Worm (Caenorhabditis elegans) whole organism, mixed stage, embryonic: ENCODE results near the gene cpr-5.

ENCODE experiments used
- M03D4.4 ChIP-seq: sonication (generic microtip); optimal IDR thresholded peaks from 2 replicates; lab custom pipeline; 2017; ENCODE audit warnings: mild to moderate bottlenecking, missing genetic modification characterization, missing compliant biosample characterization
- bed-3 ChIP-seq: fragments of 200-800 bp; sonication (Bioruptor generic); optimal IDR thresholded peaks from 3 replicates; lab custom pipeline; 2018; ENCODE audit warnings: mild to moderate bottlenecking, missing genetic modification characterization, moderate library complexity, missing compliant biosample characterization
- blmp-1 ChIP-seq: fragments of 150-350 bp; optimal IDR thresholded peaks from 2 replicates; lab custom pipeline; 2014; ENCODE audit warnings: missing biosample characterization, missing genetic modification characterization
- ceh-39 ChIP-seq: fragments of 150-350 bp; optimal IDR thresholded peaks from 2 replicates; lab custom pipeline; 2014; ENCODE audit warnings: missing biosample characterization, missing genetic modification characterization
- ceh-43 ChIP-seq: fragments of 200-800 bp; sonication (Bioruptor generic); optimal IDR thresholded peaks from 2 replicates; lab custom pipeline; 2018; ENCODE audit warnings: mild to moderate bottlenecking, missing genetic modification characterization, moderate library complexity, missing compliant biosample characterization
- ceh-83 ChIP-seq: fragments of 200-800 bp; sonication (Bioruptor generic); optimal IDR thresholded peaks from 2 replicates; lab custom pipeline; 2018; ENCODE audit warnings: mild to moderate bottlenecking, missing genetic modification characterization, missing compliant biosample characterization
- ces-1 ChIP-seq: fragments of 150-350 bp; optimal IDR thresholded peaks from 2 replicates; lab custom pipeline; 2014; ENCODE audit warnings: missing biosample characterization, missing genetic modification reagents, missing genetic modification characterization
- cnd-1 ChIP-seq: fragments of 200-800 bp; sonication (Bioruptor generic); optimal IDR thresholded peaks from 2 replicates; lab custom pipeline; 2018; ENCODE audit warnings: mild to moderate bottlenecking, missing genetic modification characterization, missing compliant biosample characterization
- drap-1 ChIP-seq: fragments of 200-800 bp; sonication (Bioruptor generic); optimal IDR thresholded peaks from 3 replicates; lab custom pipeline; 2018; ENCODE audit warnings: mild to moderate bottlenecking, missing genetic modification characterization, missing compliant biosample characterization
- elt-1 ChIP-seq: sonication (generic microtip); optimal IDR thresholded peaks from 2 replicates; lab custom pipeline; 2017; ENCODE audit warnings: missing genetic modification characterization, mild to moderate bottlenecking, missing compliant biosample characterization, antibody characterized with exemption, moderate library complexity, borderline replicate concordance; ENCODE audit not compliant: insufficient read depth
- elt-3 ChIP-seq: fragments of 150-350 bp; optimal IDR thresholded peaks from 2 replicates; lab custom pipeline; 2014; ENCODE audit warnings: missing biosample characterization, missing genetic modification characterization
- flh-1 ChIP-seq: fragments of 200-800 bp; sonication (Bioruptor generic); optimal IDR thresholded peaks from 2 replicates; lab custom pipeline; 2018; ENCODE audit warnings: mild to moderate bottlenecking, missing genetic modification characterization, moderate library complexity, missing compliant biosample characterization
- ham-2 ChIP-seq: fragments of 200-800 bp; sonication (Bioruptor generic); optimal IDR thresholded peaks from 2 replicates; lab custom pipeline; 2018; ENCODE audit warnings: mild to moderate bottlenecking, missing genetic modification characterization, missing compliant biosample characterization
- hlh-1 ChIP-seq: fragments of 150-350 bp; optimal IDR thresholded peaks from 2 replicates; lab custom pipeline; 2014; ENCODE audit warnings: missing biosample characterization, missing genetic modification reagents, missing genetic modification characterization
- lin-13 ChIP-seq: fragments of 150-350 bp; optimal IDR thresholded peaks from 2 replicates; lab custom pipeline; 2014; ENCODE audit warnings: missing biosample characterization, missing genetic modification characterization
- lin-32 ChIP-seq: fragments of 200-800 bp; sonication (Bioruptor generic); optimal IDR thresholded peaks from 2 replicates; lab custom pipeline; 2018; ENCODE audit warnings: mild to moderate bottlenecking, missing genetic modification characterization, missing compliant biosample characterization
- lsy-2 ChIP-seq: fragments of 150-350 bp; optimal IDR thresholded peaks from 2 replicates; lab custom pipeline; 2014; ENCODE audit warnings: missing biosample characterization, missing genetic modification characterization
- mab-5 ChIP-seq: fragments of 150-350 bp; optimal IDR thresholded peaks from 2 replicates; lab custom pipeline; 2014; ENCODE audit warnings: missing biosample characterization, missing genetic modification characterization
- mep-1 ChIP-seq: fragments of 150-350 bp; optimal IDR thresholded peaks from 2 replicates; lab custom pipeline; 2017; ENCODE audit warnings: missing biosample characterization, missing genetic modification reagents, missing genetic modification characterization, inconsistent platforms
- mls-2 ChIP-seq: sonication (generic microtip); optimal IDR thresholded peaks from 2 replicates; lab custom pipeline; 2016; ENCODE audit warnings: mild to moderate bottlenecking, missing genetic modification characterization, moderate library complexity, missing compliant biosample characterization
- nhr-12 ChIP-seq: fragments of 150-350 bp; optimal IDR thresholded peaks from 2 replicates; lab custom pipeline; 2014; ENCODE audit warnings: missing biosample characterization, missing genetic modification characterization
- nhr-2 ChIP-seq: fragments of 150-350 bp; optimal IDR thresholded peaks from 2 replicates; lab custom pipeline; 2014; ENCODE audit warnings: missing biosample characterization, missing genetic modification characterization
- nhr-237 ChIP-seq: fragments of 150-350 bp; optimal IDR thresholded peaks from 2 replicates; lab custom pipeline; 2014; ENCODE audit warnings: missing biosample characterization, missing genetic modification characterization
- nhr-28 ChIP-seq: fragments of 150-350 bp; optimal IDR thresholded peaks from 2 replicates; lab custom pipeline; 2014; ENCODE audit warnings: missing biosample characterization, missing genetic modification characterization
- nhr-76 ChIP-seq: sonication (generic microtip); optimal IDR thresholded peaks from 2 replicates; lab custom pipeline; 2017; ENCODE audit warnings: missing biosample characterization, missing genetic modification characterization
- pha-4 ChIP-seq: fragments of 150-350 bp; optimal IDR thresholded peaks from 2 replicates; lab custom pipeline; 2018; ENCODE audit warnings: missing biosample characterization, missing genetic modification reagents, missing genetic modification characterization
- sem-2 ChIP-seq: fragments of 200-800 bp; sonication (Bioruptor generic); optimal IDR thresholded peaks from 2 replicates; lab custom pipeline; 2018; ENCODE audit warnings: mild to moderate bottlenecking, missing genetic modification characterization, missing compliant biosample characterization
- snpc-4 ChIP-seq: fragments of 150-350 bp; optimal IDR thresholded peaks from 2 replicates; lab custom pipeline; 2014; ENCODE audit warnings: missing biosample characterization, missing genetic modification characterization
- sptf-1 ChIP-seq: sonication (generic microtip); optimal IDR thresholded peaks from 2 replicates; lab custom pipeline; 2017; ENCODE audit warnings: mild to moderate bottlenecking, missing genetic modification characterization, moderate library complexity, missing compliant biosample characterization
- tbx-8 ChIP-seq: fragments of 200-800 bp; sonication (Bioruptor generic); optimal IDR thresholded peaks from 2 replicates; lab custom pipeline; 2018; ENCODE audit warnings: mild to moderate bottlenecking, missing genetic modification characterization, moderate library complexity, missing compliant biosample characterization
- unc-120 ChIP-seq: sonication (generic microtip); optimal IDR thresholded peaks from 2 replicates; lab custom pipeline; 2017; ENCODE audit warnings: missing genetic modification characterization, missing compliant biosample characterization; ENCODE audit not compliant: poor library complexity, severe bottlenecking
- unc-39 ChIP-seq: fragments of 150-350 bp; optimal IDR thresholded peaks from 2 replicates; lab custom pipeline; 2014; ENCODE audit warnings: missing biosample characterization, missing genetic modification characterization
- unc-62 ChIP-seq: fragments of 150-350 bp; optimal IDR thresholded peaks from 2 replicates; lab custom pipeline; 2014; ENCODE audit warnings: missing biosample characterization, missing genetic modification reagents, missing genetic modification characterization
- zip-8 ChIP-seq: fragments of 150-350 bp; optimal IDR thresholded peaks from 2 replicates; lab custom pipeline; 2014; ENCODE audit warnings: missing biosample characterization, missing genetic modification characterization
- ztf-11 ChIP-seq: fragments of 150-350 bp; optimal IDR thresholded peaks from 2 replicates; lab custom pipeline; 2014; ENCODE audit warnings: missing biosample characterization, missing genetic modification characterization

The cpr-5 gene

DNA sequence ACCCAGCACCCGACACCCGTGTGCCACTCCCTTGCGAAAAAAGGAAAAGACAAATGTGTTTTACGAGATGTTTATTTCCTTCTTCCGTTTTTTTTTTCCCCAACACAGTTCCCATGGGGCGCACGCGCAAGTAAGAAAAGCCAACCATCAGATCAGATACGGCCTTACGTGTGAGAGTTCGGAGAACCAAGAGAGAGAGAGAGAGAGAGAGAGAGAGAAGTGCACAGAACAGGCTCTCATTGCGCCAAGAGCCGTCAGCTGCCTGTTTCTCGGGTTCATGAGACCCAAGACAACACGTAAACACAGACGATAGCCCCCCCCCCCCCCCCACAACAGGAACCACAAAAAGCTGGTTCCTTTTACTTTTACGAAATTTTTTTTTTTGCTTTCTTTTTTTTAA lies 18.0 kb upstream of the cpr-5 start:
- TF ChIP-seq hlh-1 (tag; lab: Kevin White, UChicago) (peak; percentile 68), ces-1 (GFP tag; lab: Kevin White, UChicago) (no peak), M03D4.4 (tag; lab: Kevin White, UChicago) (no peak), tbx-8 (GFP tag; lab: Kevin White, UChicago) (no peak)
- TF ChIP-seq, all 35 proteins: peak for 1

ce11 chrV:1151324-1151742 lies 17.5 kb upstream of the cpr-5 start:
- TF ChIP-seq mab-5 = peak; percentile 87
- no peak for TF ChIP-seq lin-32 (GFP tag; lab: Kevin White, UChicago)
- peak; percentile 19 for TF ChIP-seq nhr-12 (tag; lab: Kevin White, UChicago)
- TF ChIP-seq unc-120 (tag; lab: Kevin White, UChicago) = peak; percentile 85
- TF ChIP-seq elt-3 (tag; lab: Kevin White, UChicago) = no peak
- peak; percentile 84 for TF ChIP-seq nhr-237 (tag; lab: Kevin White, UChicago)
- peak; percentile 90 for TF ChIP-seq mls-2 (tag; lab: Kevin White, UChicago)
- TF ChIP-seq mep-1 (tag; lab: Kevin White, UChicago) = peak; percentile 89
- peak; percentile 94 for TF ChIP-seq lin-13 (tag; lab: Kevin White, UChicago)
- TF ChIP-seq elt-1 (tag; lab: Kevin White, UChicago) = peak; percentile 54
- peak; percentile 93 for TF ChIP-seq zip-8
- peak; percentile 87 for TF ChIP-seq ces-1 (GFP tag; lab: Kevin White, UChicago)
- TF ChIP-seq unc-39 (tag; lab: Kevin White, UChicago) = peak; percentile 56
- peak; percentile 50 for TF ChIP-seq tbx-8 (GFP tag; lab: Kevin White, UChicago)
- peak; percentile 94 for TF ChIP-seq sptf-1 (tag; lab: Kevin White, UChicago)
- TF ChIP-seq drap-1 (GFP tag; lab: Kevin White, UChicago) = peak; percentile 84
- peak; percentile 84 for TF ChIP-seq ceh-39 (tag; lab: Kevin White, UChicago)
- peak; percentile 66 for TF ChIP-seq ceh-83 (GFP tag; lab: Kevin White, UChicago)
- peak; percentile 79 for TF ChIP-seq pha-4 (tag; lab: Kevin White, UChicago)
- peak; percentile 70 for TF ChIP-seq ceh-43 (GFP tag; lab: Kevin White, UChicago)
- TF ChIP-seq nhr-76 (tag; lab: Kevin White, UChicago) = no peak
- peak; percentile 91 for TF ChIP-seq unc-62
- TF ChIP-seq snpc-4 (tag; lab: Kevin White, UChicago) = no peak
- peak; percentile 90 for TF ChIP-seq ham-2 (GFP tag; lab: Kevin White, UChicago)
- peak; percentile 82 for TF ChIP-seq hlh-1 (tag; lab: Kevin White, UChicago)
- no peak for TF ChIP-seq sem-2 (GFP tag; lab: Kevin White, UChicago)
- TF ChIP-seq lsy-2 (tag; lab: Kevin White, UChicago) = peak; percentile 84
- TF ChIP-seq bed-3 (GFP tag; lab: Kevin White, UChicago) = peak; percentile 57
- no peak for TF ChIP-seq nhr-2 (tag; lab: Kevin White, UChicago)
- TF ChIP-seq nhr-28 (tag; lab: Kevin White, UChicago) = peak; percentile 23
- peak; percentile 82 for TF ChIP-seq M03D4.4 (tag; lab: Kevin White, UChicago)
- TF ChIP-seq flh-1 (GFP tag; lab: Kevin White, UChicago) = peak; percentile 60
- TF ChIP-seq cnd-1 = peak; percentile 83
- peak; percentile 98 for TF ChIP-seq ztf-11
- TF ChIP-seq blmp-1 (tag; lab: Kevin White, UChicago) = peak; percentile 3

DNA sequence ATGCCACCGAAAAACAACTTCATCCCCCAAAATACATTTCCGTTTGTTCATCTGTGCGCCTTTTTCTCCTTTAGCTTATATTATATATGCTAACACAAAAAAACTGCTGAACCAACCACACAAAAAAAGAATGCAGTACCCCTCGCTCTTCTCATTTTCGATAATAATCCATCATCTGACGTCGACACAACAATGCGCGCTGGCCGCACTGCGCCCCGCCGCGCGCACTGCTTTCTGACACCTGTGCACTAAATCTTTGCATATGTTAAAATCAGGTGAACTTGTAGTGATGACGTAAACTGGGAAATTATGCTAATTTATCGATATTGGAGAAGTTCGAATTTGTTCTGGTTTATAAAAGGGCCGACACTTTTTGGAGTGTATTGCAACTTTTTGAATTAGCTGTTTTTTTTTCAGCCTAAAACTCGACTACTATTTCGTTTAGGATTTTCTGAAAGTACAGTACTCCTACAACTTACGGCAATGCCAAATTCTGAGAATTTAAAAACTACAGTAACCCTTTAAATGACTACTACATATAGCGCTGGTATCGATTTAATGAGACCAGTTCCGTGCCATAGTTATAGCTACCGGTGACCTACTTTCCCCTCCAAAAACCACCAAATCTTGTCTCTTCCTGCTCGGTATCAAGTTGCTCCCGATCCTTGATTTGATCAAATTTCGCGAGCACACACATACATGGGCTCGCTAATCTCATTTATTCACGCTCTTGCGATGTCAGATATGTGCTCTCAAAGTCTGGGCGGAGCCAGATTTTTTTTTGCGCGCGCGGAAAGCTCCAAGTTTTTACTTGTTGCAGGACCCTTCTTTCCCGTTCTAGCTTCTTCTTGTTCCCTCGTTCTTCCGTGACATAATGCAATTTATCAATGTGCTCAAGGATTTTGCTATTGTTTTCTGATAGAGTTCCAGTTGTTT lies 16.2 kb upstream of the cpr-5 start:
- TF ChIP-seq ces-1 (GFP tag; lab: Kevin White, UChicago) (peak; percentile 95), tbx-8 (GFP tag; lab: Kevin White, UChicago) (no peak)
